Worm (Caenorhabditis elegans): ENCODE measurements around the gene smvt-1.

DNA sequence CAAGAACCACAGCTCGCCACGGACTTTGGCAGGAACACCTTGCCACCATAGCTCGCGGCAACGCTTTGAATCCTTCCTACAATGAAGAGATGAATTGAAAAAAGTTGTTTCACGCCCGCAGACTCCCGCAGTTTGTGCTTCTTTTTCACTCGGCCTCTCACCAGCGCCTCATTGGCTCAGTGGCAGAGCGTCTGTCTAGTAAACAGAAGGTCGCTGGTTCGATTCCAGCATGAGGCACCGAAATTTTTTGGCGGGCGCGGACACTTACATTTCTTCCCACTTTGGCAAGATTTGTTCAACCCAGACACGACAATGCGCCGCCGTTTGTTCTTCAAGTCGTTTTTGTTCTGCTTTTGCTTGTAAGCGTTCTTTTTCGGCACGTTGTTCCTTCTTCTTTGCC, 20.9 kb downstream of the smvt-1 start:
- peak; percentile 58 for TF ChIP-seq snpc-4 (GFP tag; optimal IDR thresholded peaks at IDR 0.05)
- peak in 2 of 4 experiments; percentile 45 to 63 for TF ChIP-seq snpc-4 (tag; optimal IDR thresholded peaks at IDR 0.05)
- no peak for TF ChIP-seq ama-1 (optimal IDR thresholded peaks at IDR 0.05)
- TF ChIP-seq ama-1 (GFP tag; optimal IDR thresholded peaks at IDR 0.05), result peak; percentile 3 to 26
- no peak for TF ChIP-seq unc-62 (GFP tag; optimal IDR thresholded peaks at IDR 0.05)
- 0 out of 2 replicates have a peak, but pooled peaks have one; percentile 26 for TF ChIP-seq attf-6 (GFP tag; IDR thresholded peaks at IDR 0.05)
- TF ChIP-seq B0019.2 (GFP tag; conservative IDR thresholded peaks at IDR 0.05), result no peak
- TF ChIP-seq snpc-1.1 (tag; optimal IDR thresholded peaks at IDR 0.05; ENCODE audit: insufficient read depth), result no peak

Data from whole organism, young adult.